Worm (Caenorhabditis elegans) whole organism, mixed stage, embryonic: Measurements from ENCODE around the gene lpin-1.
A peak's percentile ranks its signal among the peaks of the same experiment; 100 is the strongest.

Experiments
- M03D4.4 ChIP-seq: sonication (generic microtip); optimal IDR thresholded peaks from 2 replicates; lab custom pipeline; 2017; ENCODE audit warnings: mild to moderate bottlenecking, missing genetic modification characterization, missing compliant biosample characterization
- blmp-1 ChIP-seq: fragments of 150-350 bp; optimal IDR thresholded peaks from 2 replicates; lab custom pipeline; 2014; ENCODE audit warnings: missing biosample characterization, missing genetic modification characterization
- ceh-39 ChIP-seq: fragments of 150-350 bp; optimal IDR thresholded peaks from 2 replicates; lab custom pipeline; 2014; ENCODE audit warnings: missing biosample characterization, missing genetic modification characterization
- ceh-43 ChIP-seq: fragments of 200-800 bp; sonication (Bioruptor generic); optimal IDR thresholded peaks from 2 replicates; lab custom pipeline; 2018; ENCODE audit warnings: mild to moderate bottlenecking, missing genetic modification characterization, moderate library complexity, missing compliant biosample characterization
- ces-1 ChIP-seq: fragments of 150-350 bp; optimal IDR thresholded peaks from 2 replicates; lab custom pipeline; 2014; ENCODE audit warnings: missing biosample characterization, missing genetic modification reagents, missing genetic modification characterization
- cnd-1 ChIP-seq: fragments of 200-800 bp; sonication (Bioruptor generic); optimal IDR thresholded peaks from 2 replicates; lab custom pipeline; 2018; ENCODE audit warnings: mild to moderate bottlenecking, missing genetic modification characterization, missing compliant biosample characterization
- elt-1 ChIP-seq: sonication (generic microtip); optimal IDR thresholded peaks from 2 replicates; lab custom pipeline; 2017; ENCODE audit warnings: missing genetic modification characterization, mild to moderate bottlenecking, missing compliant biosample characterization, antibody characterized with exemption, moderate library complexity, borderline replicate concordance; ENCODE audit not compliant: insufficient read depth
- ham-2 ChIP-seq: fragments of 200-800 bp; sonication (Bioruptor generic); optimal IDR thresholded peaks from 2 replicates; lab custom pipeline; 2018; ENCODE audit warnings: mild to moderate bottlenecking, missing genetic modification characterization, missing compliant biosample characterization
- hlh-1 ChIP-seq: fragments of 150-350 bp; optimal IDR thresholded peaks from 2 replicates; lab custom pipeline; 2014; ENCODE audit warnings: missing biosample characterization, missing genetic modification reagents, missing genetic modification characterization
- lin-13 ChIP-seq: fragments of 150-350 bp; optimal IDR thresholded peaks from 2 replicates; lab custom pipeline; 2014; ENCODE audit warnings: missing biosample characterization, missing genetic modification characterization
- lin-32 ChIP-seq: fragments of 200-800 bp; sonication (Bioruptor generic); optimal IDR thresholded peaks from 2 replicates; lab custom pipeline; 2018; ENCODE audit warnings: mild to moderate bottlenecking, missing genetic modification characterization, missing compliant biosample characterization
- mab-5 ChIP-seq: fragments of 150-350 bp; optimal IDR thresholded peaks from 2 replicates; lab custom pipeline; 2014; ENCODE audit warnings: missing biosample characterization, missing genetic modification characterization
- mep-1 ChIP-seq: fragments of 150-350 bp; optimal IDR thresholded peaks from 2 replicates; lab custom pipeline; 2017; ENCODE audit warnings: missing biosample characterization, missing genetic modification reagents, missing genetic modification characterization, inconsistent platforms
- mls-2 ChIP-seq: sonication (generic microtip); optimal IDR thresholded peaks from 2 replicates; lab custom pipeline; 2016; ENCODE audit warnings: mild to moderate bottlenecking, missing genetic modification characterization, moderate library complexity, missing compliant biosample characterization
- nhr-12 ChIP-seq: fragments of 150-350 bp; optimal IDR thresholded peaks from 2 replicates; lab custom pipeline; 2014; ENCODE audit warnings: missing biosample characterization, missing genetic modification characterization
- nhr-2 ChIP-seq: fragments of 150-350 bp; optimal IDR thresholded peaks from 2 replicates; lab custom pipeline; 2014; ENCODE audit warnings: missing biosample characterization, missing genetic modification characterization
- nhr-237 ChIP-seq: fragments of 150-350 bp; optimal IDR thresholded peaks from 2 replicates; lab custom pipeline; 2014; ENCODE audit warnings: missing biosample characterization, missing genetic modification characterization
- nhr-28 ChIP-seq: fragments of 150-350 bp; optimal IDR thresholded peaks from 2 replicates; lab custom pipeline; 2014; ENCODE audit warnings: missing biosample characterization, missing genetic modification characterization
- nhr-76 ChIP-seq: sonication (generic microtip); optimal IDR thresholded peaks from 2 replicates; lab custom pipeline; 2017; ENCODE audit warnings: missing biosample characterization, missing genetic modification characterization
- pha-4 ChIP-seq: fragments of 150-350 bp; optimal IDR thresholded peaks from 2 replicates; lab custom pipeline; 2018; ENCODE audit warnings: missing biosample characterization, missing genetic modification reagents, missing genetic modification characterization
- snpc-4 ChIP-seq: fragments of 150-350 bp; optimal IDR thresholded peaks from 2 replicates; lab custom pipeline; 2014; ENCODE audit warnings: missing biosample characterization, missing genetic modification characterization
- sptf-1 ChIP-seq: sonication (generic microtip); optimal IDR thresholded peaks from 2 replicates; lab custom pipeline; 2017; ENCODE audit warnings: mild to moderate bottlenecking, missing genetic modification characterization, moderate library complexity, missing compliant biosample characterization
- tbx-8 ChIP-seq: fragments of 200-800 bp; sonication (Bioruptor generic); optimal IDR thresholded peaks from 2 replicates; lab custom pipeline; 2018; ENCODE audit warnings: mild to moderate bottlenecking, missing genetic modification characterization, moderate library complexity, missing compliant biosample characterization
- unc-120 ChIP-seq: sonication (generic microtip); optimal IDR thresholded peaks from 2 replicates; lab custom pipeline; 2017; ENCODE audit warnings: missing genetic modification characterization, missing compliant biosample characterization; ENCODE audit not compliant: poor library complexity, severe bottlenecking
- unc-39 ChIP-seq: fragments of 150-350 bp; optimal IDR thresholded peaks from 2 replicates; lab custom pipeline; 2014; ENCODE audit warnings: missing biosample characterization, missing genetic modification characterization
- unc-62 ChIP-seq: fragments of 150-350 bp; optimal IDR thresholded peaks from 2 replicates; lab custom pipeline; 2014; ENCODE audit warnings: missing biosample characterization, missing genetic modification reagents, missing genetic modification characterization
- zip-8 ChIP-seq: fragments of 150-350 bp; optimal IDR thresholded peaks from 2 replicates; lab custom pipeline; 2014; ENCODE audit warnings: missing biosample characterization, missing genetic modification characterization
- ztf-11 ChIP-seq: fragments of 150-350 bp; optimal IDR thresholded peaks from 2 replicates; lab custom pipeline; 2014; ENCODE audit warnings: missing biosample characterization, missing genetic modification characterization

lpin-1 gene

ce11 chrV:13665089-13665488, 11.2 kb upstream of the lpin-1 start, which contains the start of gene rde-12:
Gene rde-12, plus strand, starts transcription at chrV:13665389.
- TF ChIP-seq tbx-8 (GFP tag; lab: Kevin White, UChicago): no peak
- TF ChIP-seq hlh-1 (tag; lab: Kevin White, UChicago): peak; percentile 33
- TF ChIP-seq sptf-1 (tag; lab: Kevin White, UChicago): no peak
- no peak for TF ChIP-seq M03D4.4 (tag; lab: Kevin White, UChicago)
- TF ChIP-seq nhr-2 (tag; lab: Kevin White, UChicago): peak; percentile 26
- TF ChIP-seq, all 35 proteins: peak for 2

- TF ChIP-seq elt-1 (tag; lab: Kevin White, UChicago) (no peak), sptf-1 (tag; lab: Kevin White, UChicago) (no peak), mab-5 (tag; lab: Kevin White, UChicago) (no peak), mep-1 (tag; lab: Kevin White, UChicago) (peak; percentile 30)
Measured at ce11 chrV:13664340-13664916, 10.5 kb upstream of the lpin-1 start.

ce11 chrV:13660660-13661325, 6.9 kb upstream of the lpin-1 start, which contains the start of gene letm-1:
Gene letm-1, plus strand, starts transcription at chrV:13661257.
- TF ChIP-seq snpc-4 (no peak), blmp-1 (tag; lab: Kevin White, UChicago) (no peak), mep-1 (tag; lab: Kevin White, UChicago) (peak; percentile 4)

- no peak for TF ChIP-seq snpc-4
- no peak for TF ChIP-seq nhr-12
Measured at ce11 chrV:13660115-13660514, 6.2 kb upstream of the lpin-1 start.

- TF ChIP-seq nhr-2 (tag; lab: Kevin White, UChicago) (no peak), pha-4 (tag; lab: Kevin White, UChicago) (no peak), mls-2 (tag; lab: Kevin White, UChicago) (no peak), ceh-39 (tag; lab: Kevin White, UChicago) (no peak), mab-5 (tag; lab: Kevin White, UChicago) (no peak), nhr-237 (tag; lab: Kevin White, UChicago) (no peak), unc-62 (GFP tag; lab: Kevin White, UChicago) (no peak), lin-13 (no peak), snpc-4 (no peak), ceh-43 (no peak), nhr-28 (tag; lab: Kevin White, UChicago) (no peak), unc-120 (tag; lab: Kevin White, UChicago) (no peak), unc-39 (no peak), zip-8 (no peak), nhr-76 (tag; lab: Kevin White, UChicago) (no peak), ham-2 (GFP tag; lab: Kevin White, UChicago) (no peak)
Measured at ce11 chrV:13659219-13659618, 5.3 kb upstream of the lpin-1 start.

ce11 chrV:13658577-13658976, 4.6 kb upstream of the lpin-1 start:
- no peak for TF ChIP-seq nhr-2 (tag; lab: Kevin White, UChicago)
- no peak for TF ChIP-seq ztf-11
- TF ChIP-seq nhr-28 (tag; lab: Kevin White, UChicago): no peak
- TF ChIP-seq M03D4.4 (tag; lab: Kevin White, UChicago): no peak
- TF ChIP-seq unc-39: no peak
- TF ChIP-seq cnd-1: no peak
- no peak for TF ChIP-seq lin-32 (GFP tag; lab: Kevin White, UChicago)
- TF ChIP-seq nhr-12: no peak
- TF ChIP-seq snpc-4: no peak
- TF ChIP-seq tbx-8 (GFP tag; lab: Kevin White, UChicago): no peak
- no peak for TF ChIP-seq mep-1 (tag; lab: Kevin White, UChicago)
- no peak for TF ChIP-seq ces-1
- TF ChIP-seq blmp-1 (tag; lab: Kevin White, UChicago): no peak
- no peak for TF ChIP-seq unc-120 (tag; lab: Kevin White, UChicago)
